Fruit fly (Drosophila melanogaster): ENCODE data around the gene Dhfr.

Gene Dhfr

dm6 chr3R:16497379-16497778, 16.4 kb downstream of the Dhfr start (continued):
- TF ChIP-seq CG8359 (GFP tag; optimal IDR thresholded peaks at IDR 0.05; ENCODE audit: borderline replicate concordance) (peak; percentile 64), vfl (GFP tag; optimal IDR thresholded peaks at IDR 0.05) (peak; percentile 45), CG4820 (GFP tag; optimal IDR thresholded peaks at IDR 0.05) (peak; percentile 79), CG7928 (GFP tag; optimal IDR thresholded peaks at IDR 0.05) (peak; percentile 37), sqz (GFP tag; optimal IDR thresholded peaks at IDR 0.05) (peak; percentile 70), ken (GFP tag; IDR thresholded peaks at IDR 0.05) (peak; percentile 89), gem (tag; optimal IDR thresholded peaks at IDR 0.05) (peak; percentile 92), cad (GFP tag; optimal IDR thresholded peaks at IDR 0.05) (no peak), CG1832 (GFP tag; optimal IDR thresholded peaks at IDR 0.05) (no peak), CG2712 (tag; optimal IDR thresholded peaks at IDR 0.05) (peak; percentile 91), CG42726 (GFP tag; IDR thresholded peaks at IDR 0.05; ENCODE audit: partially characterized antibody) (peak; percentile 83), dysf (GFP tag; IDR thresholded peaks at IDR 0.05) (peak; percentile 91), btn (GFP tag; optimal IDR thresholded peaks at IDR 0.05) (peak; percentile 10), CG10565 (GFP tag; optimal IDR thresholded peaks at IDR 0.05) (peak; percentile 53), nmo (GFP tag; optimal IDR thresholded peaks at IDR 0.05) (peak; percentile 85), Adf1 (GFP tag; IDR thresholded peaks at IDR 0.05) (no peak), bab2 (GFP tag; optimal IDR thresholded peaks at IDR 0.05) (peak; percentile 74), hth (optimal IDR thresholded peaks at IDR 0.05) (no peak), BEAF-32 (GFP tag; optimal IDR thresholded peaks at IDR 0.05) (peak; percentile 5), CG7786 (GFP tag; optimal IDR thresholded peaks at IDR 0.05) (peak; percentile 36), Asciz (GFP tag; optimal IDR thresholded peaks at IDR 0.05) (peak; percentile 77), dmrt99B (tag; optimal IDR thresholded peaks at IDR 0.05) (peak; percentile 83), CG14965 (GFP tag; optimal IDR thresholded peaks at IDR 0.05; ENCODE audit: borderline replicate concordance) (no peak), CG13775 (GFP tag; optimal IDR thresholded peaks at IDR 0.05) (peak; percentile 75), psq (GFP tag; optimal IDR thresholded peaks at IDR 0.05) (peak; percentile 73), pho (GFP tag; optimal IDR thresholded peaks at IDR 0.05) (peak; percentile 61), hb (GFP tag; IDR thresholded peaks at IDR 0.05; ENCODE audit: partially characterized antibody) (no peak), crp (GFP tag; optimal IDR thresholded peaks at IDR 0.05) (peak in 1 of 2 experiments; percentile 29), aop (GFP tag; IDR thresholded peaks at IDR 0.05) (no peak), lmd (GFP tag; IDR thresholded peaks at IDR 0.05) (peak; percentile 86), CG10267 (tag; optimal IDR thresholded peaks at IDR 0.05) (peak; percentile 84), grn (GFP tag; optimal IDR thresholded peaks at IDR 0.05) (peak; percentile 12), cas (GFP tag; IDR thresholded peaks at IDR 0.05) (peak; percentile 67), H15 (GFP tag; IDR thresholded peaks at IDR 0.05) (peak; percentile 88), gt (GFP tag; IDR thresholded peaks at IDR 0.05) (peak; percentile 20; the same call in 1 of the 2 replicates), CG18262 (tag; optimal IDR thresholded peaks at IDR 0.05) (peak; percentile 87), MBD-R2 (GFP tag; IDR thresholded peaks at IDR 0.05) (peak; percentile 25; the same call in 1 of the 2 replicates), CG2875 (GFP tag; optimal IDR thresholded peaks at IDR 0.05) (peak; percentile 73), Gug (GFP tag; IDR thresholded peaks at IDR 0.05) (peak; percentile 75; the same call in 3 of the 4 replicates), onecut (GFP tag; IDR thresholded peaks at IDR 0.05) (peak; percentile 81), CG4424 (GFP tag; optimal IDR thresholded peaks at IDR 0.05) (peak; percentile 77), CG14014 (GFP tag; IDR thresholded peaks at IDR 0.05) (peak; percentile 60), CG15269 (tag; optimal IDR thresholded peaks at IDR 0.05) (peak; percentile 84), Gsc (GFP tag; IDR thresholded peaks at IDR 0.05) (peak; percentile 68), Mes4 (GFP tag; optimal IDR thresholded peaks at IDR 0.05) (peak; percentile 19), MTF-1 (GFP tag; optimal IDR thresholded peaks at IDR 0.05; ENCODE audit: borderline replicate concordance) (peak; percentile 87), CG30431 (GFP tag; optimal IDR thresholded peaks at IDR 0.05) (peak; percentile 70), Ptx1 (GFP tag; IDR thresholded peaks at IDR 0.05) (peak; percentile 92), CG16863 (GFP tag; optimal IDR thresholded peaks at IDR 0.05) (peak; percentile 66), emc (GFP tag; optimal IDR thresholded peaks at IDR 0.05) (peak; percentile 63), CG6683 (GFP tag; optimal IDR thresholded peaks at IDR 0.05) (peak; percentile 64)
